Fruit fly (Drosophila melanogaster): ENCODE measurements around the gene CG11779.

Gene CG11779

DNA sequence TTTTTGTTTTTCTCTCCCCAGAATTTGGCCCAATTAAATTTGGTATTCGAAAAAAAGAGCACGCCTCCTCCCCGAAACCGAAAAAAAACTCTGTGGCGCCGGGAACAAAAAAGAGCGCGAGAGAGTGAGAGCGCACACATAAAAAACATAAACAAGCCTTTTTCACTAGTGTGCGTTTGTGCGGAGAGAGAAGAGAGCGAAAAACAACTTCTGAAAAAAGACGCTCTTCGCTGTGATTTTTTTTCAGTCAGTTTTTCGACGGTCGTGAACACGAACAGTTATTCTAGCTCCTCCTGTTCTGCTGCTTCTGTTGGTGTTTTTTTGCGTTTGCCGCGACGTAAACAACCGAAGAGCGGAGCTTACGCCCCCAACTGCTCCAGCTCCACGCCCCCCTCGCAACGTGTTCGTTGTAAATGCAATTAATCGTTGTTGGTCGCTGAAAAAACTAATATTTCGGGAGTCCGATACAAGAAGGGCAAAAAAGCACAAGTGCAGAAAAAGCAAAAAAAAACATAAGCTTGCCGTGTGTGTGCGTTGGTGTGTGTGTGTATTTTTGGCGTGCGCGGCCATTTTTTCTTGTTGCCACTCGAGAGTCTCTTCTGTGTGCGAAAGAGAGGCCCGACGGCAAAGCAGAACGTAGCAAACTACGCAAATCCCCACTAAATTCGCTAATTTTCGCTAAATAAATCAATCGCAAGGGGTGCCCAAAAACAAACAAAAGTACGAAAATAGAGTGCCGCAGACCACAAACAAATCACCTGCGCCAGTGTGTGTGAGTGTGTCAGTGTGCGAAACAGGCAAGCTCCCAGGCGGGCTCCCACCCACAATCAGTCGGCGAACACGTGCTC, 4.5 kb upstream of the CG11779 start, which contains the start of gene sqz:
TSS of gene sqz (plus strand) at position 240 of the 848 bp plus-strand sequence.
- TF ChIP-seq CG32121 (GFP tag; IDR thresholded peaks at IDR 0.05) (peak; percentile 68), CG15710 (tag; optimal IDR thresholded peaks at IDR 0.05) (peak; percentile 75), Ets98B (GFP tag; IDR thresholded peaks at IDR 0.05) (peak; percentile 85), CG4496 (GFP tag; IDR thresholded peaks at IDR 0.05) (peak; percentile 84), CG17806 (tag; optimal IDR thresholded peaks at IDR 0.05) (peak; percentile 42), Pif1A (GFP tag; optimal IDR thresholded peaks at IDR 0.05) (peak; percentile 62), Snoo (tag; optimal IDR thresholded peaks at IDR 0.05) (peak; percentile 75), fd96Ca (GFP tag; IDR thresholded peaks at IDR 0.05) (peak; percentile 79), gl (tag; optimal IDR thresholded peaks at IDR 0.05) (peak; percentile 95), CG13204 (GFP tag; optimal IDR thresholded peaks at IDR 0.05) (peak; percentile 75), CG12605 (GFP tag; IDR thresholded peaks at IDR 0.05) (peak; percentile 93), CG10348 (GFP tag; IDR thresholded peaks at IDR 0.05) (no peak), CG34367 (tag; optimal IDR thresholded peaks at IDR 0.05) (peak; percentile 72), D1 (tag; optimal IDR thresholded peaks at IDR 0.05) (peak; percentile 12), CG9948 (tag; optimal IDR thresholded peaks at IDR 0.05) (peak; percentile 44), CG14655 (GFP tag; optimal IDR thresholded peaks at IDR 0.05) (peak; percentile 83), Pif1B (GFP tag; optimal IDR thresholded peaks at IDR 0.05) (peak; percentile 75), CG8301 (tag; optimal IDR thresholded peaks at IDR 0.05) (peak; percentile 73), CG8159 (tag; optimal IDR thresholded peaks at IDR 0.05) (peak; percentile 72), EcR (GFP tag; optimal IDR thresholded peaks at IDR 0.05) (peak; percentile 63), rn (GFP tag; IDR thresholded peaks at IDR 0.05) (peak; percentile 17; the same call in 1 of the 2 replicates)

DNA sequence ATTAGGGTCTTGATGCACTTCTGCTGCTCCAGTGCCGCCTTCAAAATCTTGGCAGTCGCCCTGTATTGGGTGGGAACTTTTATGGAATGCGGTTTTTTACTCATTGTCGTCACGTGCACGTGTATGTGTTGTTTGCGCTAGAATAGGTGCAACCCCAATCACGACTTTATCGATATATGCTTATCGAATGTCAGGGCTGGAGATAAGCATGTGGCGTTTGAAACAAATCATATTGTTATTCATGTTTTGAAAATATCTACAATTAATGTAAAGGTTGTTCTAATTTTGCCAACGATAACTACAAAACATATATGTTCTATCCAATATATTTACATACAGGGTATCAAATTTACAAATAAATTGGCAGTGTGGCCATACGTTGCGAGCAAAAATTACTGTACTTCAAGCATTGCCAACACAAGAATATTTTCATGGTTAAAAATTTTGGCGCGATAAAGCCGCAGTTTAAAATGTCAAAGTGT, 2.5 kb upstream of the CG11779 start, which contains the start of the genes CG42359 and Nsun5:
TSS of gene CG42359 (minus strand) at position 166 of the 482 bp plus-strand sequence.
TSS of gene Nsun5 (minus strand) at position 166 of the 482 bp plus-strand sequence.
- TF ChIP-seq CG34367 (tag; optimal IDR thresholded peaks at IDR 0.05) (peak; percentile 67), Pif1A (GFP tag; optimal IDR thresholded peaks at IDR 0.05) (peak; percentile 79), Snoo (tag; optimal IDR thresholded peaks at IDR 0.05) (peak; percentile 57), Ets98B (GFP tag; IDR thresholded peaks at IDR 0.05) (peak; percentile 84), D1 (tag; optimal IDR thresholded peaks at IDR 0.05) (peak; percentile 8), Pif1B (GFP tag; optimal IDR thresholded peaks at IDR 0.05) (peak; percentile 64), CG14655 (GFP tag; optimal IDR thresholded peaks at IDR 0.05) (no peak), CG32121 (GFP tag; IDR thresholded peaks at IDR 0.05) (peak; percentile 76), CG8159 (tag; optimal IDR thresholded peaks at IDR 0.05) (peak; percentile 100), gl (tag; optimal IDR thresholded peaks at IDR 0.05) (peak; percentile 51), CG17806 (tag; optimal IDR thresholded peaks at IDR 0.05) (peak; percentile 82), CG9948 (tag; optimal IDR thresholded peaks at IDR 0.05) (peak; percentile 67), rn (GFP tag; IDR thresholded peaks at IDR 0.05) (0 out of 2 replicates have a peak, but pooled peaks have one; percentile 29), CG10348 (GFP tag; IDR thresholded peaks at IDR 0.05) (no peak), EcR (GFP tag; optimal IDR thresholded peaks at IDR 0.05) (peak; percentile 24), fd96Ca (GFP tag; IDR thresholded peaks at IDR 0.05) (peak; percentile 54; the same call in 2 of the 3 replicates), CG4496 (GFP tag; IDR thresholded peaks at IDR 0.05) (peak; percentile 93), CG13204 (GFP tag; optimal IDR thresholded peaks at IDR 0.05) (no peak), CG12605 (GFP tag; IDR thresholded peaks at IDR 0.05) (peak; percentile 72), CG8301 (tag; optimal IDR thresholded peaks at IDR 0.05) (peak; percentile 78), CG15710 (tag; optimal IDR thresholded peaks at IDR 0.05) (peak; percentile 70)

DNA sequence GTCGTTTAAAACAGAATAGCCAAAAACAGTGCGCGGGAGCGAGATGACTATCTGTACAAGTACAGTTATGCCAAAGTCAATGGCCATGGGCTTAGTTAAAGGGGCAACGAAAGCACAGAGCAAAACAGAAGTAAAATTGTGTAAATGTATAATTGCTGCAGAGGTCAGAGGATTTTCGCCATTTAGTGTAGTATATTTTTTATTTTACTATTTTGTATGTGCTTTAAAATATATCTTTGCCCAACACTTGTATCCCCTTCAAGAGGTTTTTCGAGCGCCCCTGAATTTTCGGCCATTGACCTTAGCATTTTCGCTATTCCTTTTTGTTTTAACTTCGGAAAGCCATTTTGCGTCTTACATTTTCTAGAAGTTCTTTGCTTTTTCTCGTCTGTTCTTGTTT, 1.7 kb downstream of the CG11779 start:
- TF ChIP-seq Ets98B (GFP tag; IDR thresholded peaks at IDR 0.05), result no peak
- TF ChIP-seq EcR (GFP tag; optimal IDR thresholded peaks at IDR 0.05), result peak; percentile 55

DNA sequence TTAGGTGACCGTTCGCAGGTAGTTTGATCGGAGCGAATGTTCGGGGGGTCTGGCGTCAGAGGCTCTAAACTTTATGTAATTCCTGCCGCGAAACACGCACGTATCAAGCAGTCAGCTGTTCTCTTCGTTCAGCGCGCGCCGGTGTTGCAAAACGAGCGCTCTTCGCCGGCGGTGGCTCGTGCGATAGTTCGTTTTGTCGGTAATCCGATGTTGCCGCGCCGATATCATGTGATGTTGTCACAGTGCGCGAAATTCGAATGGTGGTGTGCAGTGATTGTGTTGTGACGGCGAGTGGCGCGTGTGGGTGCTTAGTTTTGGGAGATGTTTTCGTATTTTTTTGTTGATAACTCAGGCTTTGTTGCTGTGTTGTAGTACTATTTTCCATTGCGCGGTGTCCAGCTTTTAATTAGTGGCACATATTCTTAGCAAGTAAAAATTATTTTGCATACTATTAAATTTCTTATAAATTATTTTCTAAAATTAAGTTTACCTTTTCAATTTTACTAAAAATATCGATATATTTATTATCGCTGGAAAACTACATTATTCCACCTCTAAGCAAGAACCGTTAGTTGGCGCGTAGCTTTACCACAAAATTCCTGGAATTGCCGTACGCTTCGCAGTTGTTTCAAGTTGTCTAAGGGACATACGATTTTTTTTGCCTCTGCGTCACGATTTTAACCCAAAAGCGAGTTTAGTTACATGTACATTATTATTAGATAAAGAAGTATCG, 2.8 kb downstream of the CG11779 start, which contains the start of gene nanos:
TSS of gene nanos (plus strand) at position 569 of the 733 bp plus-strand sequence.
- peak; percentile 50; the same call in 1 of the 2 replicates for TF ChIP-seq Ets98B (GFP tag; IDR thresholded peaks at IDR 0.05)
- no peak for TF ChIP-seq Pif1A (GFP tag; optimal IDR thresholded peaks at IDR 0.05)
- TF ChIP-seq D1 (tag; optimal IDR thresholded peaks at IDR 0.05), result no peak
- peak; percentile 32 for TF ChIP-seq CG15710 (tag; optimal IDR thresholded peaks at IDR 0.05)
- no peak for TF ChIP-seq CG13204 (GFP tag; optimal IDR thresholded peaks at IDR 0.05)
- TF ChIP-seq Pif1B (GFP tag; optimal IDR thresholded peaks at IDR 0.05), result no peak
- no peak for TF ChIP-seq CG12605 (GFP tag; IDR thresholded peaks at IDR 0.05)
- TF ChIP-seq fd96Ca (GFP tag; IDR thresholded peaks at IDR 0.05), result peak; percentile 66; the same call in 1 of the 3 replicates
- TF ChIP-seq Snoo (tag; optimal IDR thresholded peaks at IDR 0.05), result peak; percentile 25
- TF ChIP-seq CG14655 (GFP tag; optimal IDR thresholded peaks at IDR 0.05), result no peak
- TF ChIP-seq CG32121 (GFP tag; IDR thresholded peaks at IDR 0.05), result peak; percentile 66; the same call in 1 of the 2 replicates
- peak; percentile 79; the same call in 2 of the 3 replicates for TF ChIP-seq CG4496 (GFP tag; IDR thresholded peaks at IDR 0.05)
- peak; percentile 61 for TF ChIP-seq rn (GFP tag; IDR thresholded peaks at IDR 0.05)
- peak; percentile 16 for TF ChIP-seq CG8159 (tag; optimal IDR thresholded peaks at IDR 0.05)
- TF ChIP-seq CG17806 (tag; optimal IDR thresholded peaks at IDR 0.05), result no peak
- no peak for TF ChIP-seq EcR (GFP tag; optimal IDR thresholded peaks at IDR 0.05)
- TF ChIP-seq CG34367 (tag; optimal IDR thresholded peaks at IDR 0.05), result no peak
- no peak for TF ChIP-seq CG10348 (GFP tag; IDR thresholded peaks at IDR 0.05)
- TF ChIP-seq CG8301 (tag; optimal IDR thresholded peaks at IDR 0.05), result no peak
- TF ChIP-seq CG9948 (tag; optimal IDR thresholded peaks at IDR 0.05), result no peak
- no peak for TF ChIP-seq gl (tag; optimal IDR thresholded peaks at IDR 0.05)

All from whole organism, pupa.